Fruit fly (Drosophila melanogaster) whole organism, pupa: Measurements from ENCODE around the gene Arp3.

Source experiments
- CG12605 ChIP-seq: fragments of 200-800 bp; sonication (Bioruptor generic); IDR thresholded peaks from 2 replicates; pipeline ENCODE4 v1.3.6; 2022; ENCODE audit warnings: missing biosample characterization, missing genetic modification characterization
- CG13204 ChIP-seq: fragments of 200-800 bp; sonication (Bioruptor generic); optimal IDR thresholded peaks from 2 replicates; lab custom pipeline; 2018; ENCODE audit warnings: missing biosample characterization, mild to moderate bottlenecking, missing genetic modification characterization, moderate library complexity
- CG14655 ChIP-seq: fragments of 200-800 bp; sonication (Bioruptor generic); optimal IDR thresholded peaks from 3 replicates; lab custom pipeline; 2017; ENCODE audit warnings: mild to moderate bottlenecking, missing biosample characterization, missing genetic modification reagents, missing genetic modification characterization
- CG15710 ChIP-seq: fragments of 200-800 bp; sonication (Bioruptor generic); optimal IDR thresholded peaks from 2 replicates; lab custom pipeline; 2018; ENCODE audit warnings: missing biosample characterization, mild to moderate bottlenecking, missing genetic modification characterization, moderate library complexity
- CG17806 ChIP-seq: fragments of 200-800 bp; sonication (Bioruptor generic); optimal IDR thresholded peaks from 2 replicates; lab custom pipeline; 2018; ENCODE audit warnings: missing biosample characterization, mild to moderate bottlenecking, missing genetic modification characterization, moderate library complexity
- CG32121 ChIP-seq: fragments of 200-800 bp; sonication (Bioruptor generic); IDR thresholded peaks from 2 replicates; pipeline ENCODE4 v1.3.6; 2022; ENCODE audit warnings: missing biosample characterization, missing genetic modification characterization
- CG34367 ChIP-seq: fragments of 200-800 bp; sonication (Bioruptor generic); optimal IDR thresholded peaks from 2 replicates; lab custom pipeline; 2018; ENCODE audit warnings: missing biosample characterization, mild to moderate bottlenecking, missing genetic modification characterization
- CG4496 ChIP-seq: fragments of 200-800 bp; sonication (Bioruptor generic); IDR thresholded peaks from 3 replicates; pipeline ENCODE4 v1.3.6; 2022; ENCODE audit warnings: missing biosample characterization, missing genetic modification characterization
- CG8159 ChIP-seq: fragments of 200-800 bp; sonication (Bioruptor generic); optimal IDR thresholded peaks from 3 replicates; lab custom pipeline; 2018; ENCODE audit warnings: missing biosample characterization, mild to moderate bottlenecking, missing genetic modification characterization, moderate library complexity
- CG8301 ChIP-seq: fragments of 200-800 bp; sonication (Bioruptor generic); optimal IDR thresholded peaks from 2 replicates; lab custom pipeline; 2018; ENCODE audit warnings: missing biosample characterization, mild to moderate bottlenecking, missing genetic modification characterization
- CG9948 ChIP-seq: fragments of 200-800 bp; sonication (Bioruptor generic); optimal IDR thresholded peaks from 2 replicates; lab custom pipeline; 2018; ENCODE audit warnings: missing biosample characterization, mild to moderate bottlenecking, missing genetic modification characterization, moderate library complexity
- D1 ChIP-seq: fragments of 200-800 bp; sonication (Bioruptor generic); optimal IDR thresholded peaks from 2 replicates; lab custom pipeline; 2018; ENCODE audit warnings: missing biosample characterization, mild to moderate bottlenecking, missing genetic modification characterization, moderate library complexity
- EcR ChIP-seq: fragments of 200-800 bp; sonication (Bioruptor generic); optimal IDR thresholded peaks from 3 replicates; lab custom pipeline; 2019; ENCODE audit warnings: missing biosample characterization, missing genetic modification characterization, mild to moderate bottlenecking, moderate library complexity, missing genetic modification reagents
- Ets98B ChIP-seq: fragments of 200-800 bp; sonication (Bioruptor generic); IDR thresholded peaks from 2 replicates; pipeline ENCODE4 v1.3.6; 2022; ENCODE audit warnings: missing biosample characterization, missing genetic modification characterization
- Pif1A ChIP-seq: fragments of 200-800 bp; sonication (Bioruptor generic); optimal IDR thresholded peaks from 3 replicates; lab custom pipeline; 2016; ENCODE audit warnings: missing biosample characterization, missing genetic modification characterization
- Pif1B ChIP-seq: fragments of 200-800 bp; sonication (Bioruptor generic); optimal IDR thresholded peaks from 3 replicates; lab custom pipeline; 2016; ENCODE audit warnings: missing biosample characterization, missing genetic modification characterization
- Snoo ChIP-seq: fragments of 200-800 bp; sonication (Bioruptor generic); optimal IDR thresholded peaks from 3 replicates; lab custom pipeline; 2017; ENCODE audit warnings: missing biosample characterization, mild to moderate bottlenecking, missing genetic modification characterization, inconsistent platforms
- fd96Ca ChIP-seq: fragments of 200-800 bp; sonication (Bioruptor generic); IDR thresholded peaks from 3 replicates; pipeline ENCODE4 v1.3.6; 2022; ENCODE audit warnings: missing biosample characterization, missing genetic modification characterization
- gl ChIP-seq: fragments of 200-800 bp; sonication (Bioruptor generic); optimal IDR thresholded peaks from 2 replicates; lab custom pipeline; 2018; ENCODE audit warnings: missing biosample characterization, mild to moderate bottlenecking, missing genetic modification characterization
- rn ChIP-seq: fragments of 200-800 bp; sonication (Bioruptor generic); IDR thresholded peaks from 2 replicates; pipeline ENCODE4 v1.3.6; 2022; ENCODE audit warnings: missing biosample characterization, missing genetic modification characterization

Gene Arp3

dm6 chr3L:8115864-8116528 lies at the start of gene Arp3, which contains the start of gene msk:
Gene Arp3 (minus strand): TSS chr3L:8115902.
Gene msk (plus strand): TSS chr3L:8116179.
- TF ChIP-seq CG9948, result peak; percentile 47
- TF ChIP-seq fd96Ca (GFP tag; lab: Robert Waterston, UW), result peak; percentile 65; the same call in 1 of the 3 replicates
- peak; percentile 26 for TF ChIP-seq gl (tag; lab: Kevin White, UChicago)
- TF ChIP-seq CG8159 (tag; lab: Kevin White, UChicago), result no peak
- TF ChIP-seq D1 (tag; lab: Kevin White, UChicago), result no peak
- peak; percentile 37; the same call in 1 of the 2 replicates for TF ChIP-seq CG32121 (GFP tag; lab: Robert Waterston, UW)
- peak; percentile 70 for TF ChIP-seq CG15710 (tag; lab: Kevin White, UChicago)
- peak; percentile 35 for TF ChIP-seq CG34367
- no peak for TF ChIP-seq CG8301
- TF ChIP-seq rn (GFP tag; lab: Robert Waterston, UW), result peak; percentile 56
- TF ChIP-seq Pif1B (GFP tag; lab: Kevin White, UChicago), result no peak
- TF ChIP-seq Snoo (tag; lab: Kevin White, UChicago), result peak; percentile 70
- TF ChIP-seq CG14655 (GFP tag; lab: Kevin White, UChicago), result no peak
- TF ChIP-seq CG17806 (tag; lab: Kevin White, UChicago), result peak; percentile 52
- no peak; the same call in 1 of the 2 replicates for TF ChIP-seq CG12605
- peak; percentile 68 for TF ChIP-seq Ets98B
- TF ChIP-seq CG4496 (GFP tag; lab: Robert Waterston, UW), result peak; percentile 64

- no peak for TF ChIP-seq fd96Ca (GFP tag; lab: Robert Waterston, UW)
- TF ChIP-seq CG15710 (tag; lab: Kevin White, UChicago), result no peak
- no peak for TF ChIP-seq Snoo (tag; lab: Kevin White, UChicago)
- TF ChIP-seq CG34367, result no peak
- TF ChIP-seq CG4496 (GFP tag; lab: Robert Waterston, UW), result peak; percentile 44; the same call in 1 of the 3 replicates
- TF ChIP-seq D1 (tag; lab: Kevin White, UChicago), result no peak
- TF ChIP-seq CG13204 (GFP tag; lab: Kevin White, UChicago), result no peak
- TF ChIP-seq gl (tag; lab: Kevin White, UChicago), result no peak
- TF ChIP-seq CG14655 (GFP tag; lab: Kevin White, UChicago), result no peak
Observed at dm6 chr3L:8165436-8165835, 49.7 kb upstream of the Arp3 start, which contains the start of gene CG13675. Gene CG13675 (minus strand): TSS chr3L:8165518.

dm6 chr3L:8159724-8160422 lies 44.2 kb upstream of the Arp3 start, which contains the start of gene CG43886:
Gene CG43886 (minus strand): TSS chr3L:8159774.
- peak; percentile 14 for TF ChIP-seq D1 (tag; lab: Kevin White, UChicago)
- TF ChIP-seq CG17806 (tag; lab: Kevin White, UChicago), result no peak

- TF ChIP-seq Snoo (tag; lab: Kevin White, UChicago) (no peak), CG17806 (tag; lab: Kevin White, UChicago) (no peak), rn (GFP tag; lab: Robert Waterston, UW) (no peak), CG15710 (tag; lab: Kevin White, UChicago) (no peak), CG8301 (no peak), fd96Ca (GFP tag; lab: Robert Waterston, UW) (no peak), CG14655 (GFP tag; lab: Kevin White, UChicago) (no peak), CG34367 (no peak)
- TF ChIP-seq, all 21 proteins: peak for 0
Observed at dm6 chr3L:8158715-8159380, 43.1 kb upstream of the Arp3 start, which contains the start of gene CG42445. Gene CG42445 (minus strand): TSS chr3L:8158900.

- TF ChIP-seq CG8301 (peak; percentile 5), D1 (tag; lab: Kevin White, UChicago) (no peak), EcR (GFP tag; lab: Kevin White, UChicago) (peak; percentile 48), Pif1B (GFP tag; lab: Kevin White, UChicago) (peak; percentile 46), CG17806 (tag; lab: Kevin White, UChicago) (peak; percentile 31), Snoo (tag; lab: Kevin White, UChicago) (peak; percentile 25), rn (GFP tag; lab: Robert Waterston, UW) (no peak), Pif1A (GFP tag; lab: Kevin White, UChicago) (peak; percentile 22), CG15710 (tag; lab: Kevin White, UChicago) (peak; percentile 68), CG12605 (no peak), CG8159 (tag; lab: Kevin White, UChicago) (peak; percentile 62), CG34367 (peak; percentile 38), CG32121 (GFP tag; lab: Robert Waterston, UW) (0 out of 2 replicates have a peak, but pooled peaks have one; percentile 13)
Observed at dm6 chr3L:8157079-8157478, 41.4 kb upstream of the Arp3 start.

- TF ChIP-seq Snoo (tag; lab: Kevin White, UChicago), result peak; percentile 11
- TF ChIP-seq CG14655 (GFP tag; lab: Kevin White, UChicago), result no peak
- TF ChIP-seq CG4496 (GFP tag; lab: Robert Waterston, UW), result peak; percentile 45; the same call in 1 of the 3 replicates
- TF ChIP-seq CG17806 (tag; lab: Kevin White, UChicago), result peak; percentile 22
- TF ChIP-seq CG13204 (GFP tag; lab: Kevin White, UChicago), result no peak
- TF ChIP-seq CG8159 (tag; lab: Kevin White, UChicago), result peak; percentile 45
- 0 out of 3 replicates have a peak, but pooled peaks have one; percentile 43 for TF ChIP-seq fd96Ca (GFP tag; lab: Robert Waterston, UW)
- peak; percentile 26 for TF ChIP-seq CG8301
- no peak for TF ChIP-seq Pif1A (GFP tag; lab: Kevin White, UChicago)
- peak; percentile 18; the same call in 1 of the 2 replicates for TF ChIP-seq Ets98B
- no peak for TF ChIP-seq Pif1B (GFP tag; lab: Kevin White, UChicago)
- no peak for TF ChIP-seq D1 (tag; lab: Kevin White, UChicago)
- TF ChIP-seq EcR (GFP tag; lab: Kevin White, UChicago), result no peak
- peak; percentile 21 for TF ChIP-seq CG15710 (tag; lab: Kevin White, UChicago)
Observed at dm6 chr3L:8156199-8156598, 40.5 kb upstream of the Arp3 start.
